Fruit fly (Drosophila melanogaster) whole organism, embryonic: ENCODE data around the gene sa.
A peak's percentile ranks its signal among the peaks of the same experiment; 100 is the strongest.

Source experiments
- Bteb2 ChIP-seq: fragments of 200-800 bp; sonication (Bioruptor generic); optimal IDR thresholded peaks from 2 replicates; lab custom pipeline; 2016; ENCODE audit warnings: missing biosample characterization, missing genetic modification characterization
- CG11504 ChIP-seq: fragments of 200-800 bp; sonication (Bioruptor generic); optimal IDR thresholded peaks from 3 replicates; lab custom pipeline; 2019; ENCODE audit warnings: missing biosample characterization, mild to moderate bottlenecking, missing genetic modification characterization, moderate library complexity
- CG12219 ChIP-seq: fragments of 200-800 bp; sonication (Bioruptor generic); optimal IDR thresholded peaks from 3 replicates; lab custom pipeline; 2018; ENCODE audit warnings: missing biosample characterization, mild to moderate bottlenecking, missing genetic modification characterization
- CG14860 ChIP-seq: fragments of 200-800 bp; sonication (Bioruptor generic); IDR thresholded peaks from 3 replicates; pipeline ENCODE4 v1.3.6; 2022; ENCODE audit warnings: missing biosample characterization, missing genetic modification characterization; ENCODE audit not compliant: partially characterized antibody
- CG15479 ChIP-seq: fragments of 200-800 bp; sonication (Bioruptor generic); optimal IDR thresholded peaks from 3 replicates; lab custom pipeline; 2019; ENCODE audit warnings: missing biosample characterization, mild to moderate bottlenecking, missing genetic modification characterization, moderate library complexity
- CG15514 ChIP-seq: fragments of 200-800 bp; sonication (Bioruptor generic); optimal IDR thresholded peaks from 3 replicates; lab custom pipeline; 2017; ENCODE audit warnings: missing biosample characterization, missing genetic modification characterization, mild to moderate bottlenecking, moderate library complexity, missing genetic modification reagents
- CG16813 ChIP-seq: fragments of 200-800 bp; sonication (Bioruptor generic); IDR thresholded peaks from 3 replicates; pipeline ENCODE4 v1.3.6; 2022; ENCODE audit warnings: missing biosample characterization, missing genetic modification characterization; ENCODE audit not compliant: partially characterized antibody
- CG2202 ChIP-seq: fragments of 200-800 bp; sonication (Bioruptor generic); optimal IDR thresholded peaks from 2 replicates; lab custom pipeline; 2018; ENCODE audit warnings: missing biosample characterization, mild to moderate bottlenecking, missing genetic modification characterization
- CG2678 ChIP-seq: fragments of 200-800 bp; sonication (Bioruptor generic); optimal IDR thresholded peaks from 3 replicates; lab custom pipeline; 2019; ENCODE audit warnings: missing biosample characterization, mild to moderate bottlenecking, missing genetic modification characterization, moderate library complexity
- CG3838 ChIP-seq: fragments of 200-800 bp; sonication (Bioruptor generic); optimal IDR thresholded peaks from 3 replicates; lab custom pipeline; 2016; ENCODE audit warnings: missing biosample characterization, missing genetic modification characterization
- CG6791 ChIP-seq: fragments of 200-800 bp; sonication (Bioruptor generic); IDR thresholded peaks from 3 replicates; pipeline ENCODE4 v1.3.6; 2022; ENCODE audit warnings: missing biosample characterization, missing genetic modification characterization; ENCODE audit not compliant: partially characterized antibody
- CG7357 ChIP-seq: fragments of 200-800 bp; sonication (Bioruptor generic); IDR thresholded peaks from 3 replicates; pipeline ENCODE4 v1.3.6; 2022; ENCODE audit warnings: missing biosample characterization, missing genetic modification characterization
- CG9932 ChIP-seq: fragments of 200-800 bp; sonication (Bioruptor generic); IDR thresholded peaks from 2 replicates; pipeline ENCODE4 v1.3.6; 2022; ENCODE audit warnings: missing biosample characterization, missing genetic modification characterization
- CTCF ChIP-seq: fragments of 200-800 bp; sonication (Bioruptor generic); optimal IDR thresholded peaks from 2 replicates; lab custom pipeline; 2017; ENCODE audit warnings: missing biosample characterization, mild to moderate bottlenecking, missing genetic modification characterization, moderate library complexity
- Dad ChIP-seq: fragments of 200-800 bp; sonication (Bioruptor generic); optimal IDR thresholded peaks from 3 replicates; lab custom pipeline; 2016; ENCODE audit warnings: missing biosample characterization, missing genetic modification characterization
- H2.0 ChIP-seq: fragments of 200-800 bp; sonication (Bioruptor generic); IDR thresholded peaks from 2 replicates; pipeline ENCODE4 v1.3.6; 2022; ENCODE audit warnings: missing biosample characterization, missing genetic modification characterization
- HmgD ChIP-seq: fragments of 200-800 bp; sonication (Bioruptor generic); optimal IDR thresholded peaks from 3 replicates; lab custom pipeline; 2016; ENCODE audit warnings: missing biosample characterization, missing genetic modification characterization
- Lhr ChIP-seq: fragments of 200-800 bp; sonication (Bioruptor generic); optimal IDR thresholded peaks from 3 replicates; lab custom pipeline; 2017; ENCODE audit warnings: mild to moderate bottlenecking, missing biosample characterization, missing genetic modification reagents, missing genetic modification characterization
- MBD-R2 ChIP-seq: fragments of 200-800 bp; sonication (Bioruptor generic); IDR thresholded peaks from 2 replicates; pipeline ENCODE4 v1.3.6; 2022; ENCODE audit warnings: missing biosample characterization, missing genetic modification characterization
- Med ChIP-seq: fragments of 200-800 bp; sonication (Bioruptor generic); peaks from one replicate; lab custom pipeline; 2016; ENCODE audit warnings: missing biosample characterization, missing genetic modification characterization, mild to moderate bottlenecking, inconsistent platforms, moderate library complexity
- Mes4 ChIP-seq: fragments of 200-800 bp; sonication (Bioruptor generic); optimal IDR thresholded peaks from 2 replicates; lab custom pipeline; 2016; ENCODE audit warnings: missing biosample characterization, missing genetic modification characterization
- Nf-YB ChIP-seq: fragments of 200-800 bp; sonication (Bioruptor generic); optimal IDR thresholded peaks from 3 replicates; lab custom pipeline; 2019; ENCODE audit warnings: missing biosample characterization, mild to moderate bottlenecking, missing genetic modification characterization, moderate library complexity
- Optix ChIP-seq: fragments of 200-800 bp; sonication (Bioruptor generic); IDR thresholded peaks from 3 replicates; pipeline ENCODE4 v1.3.6; 2022; ENCODE audit warnings: missing biosample characterization, missing genetic modification characterization
- Pdp1 ChIP-seq, 2 experiments: fragments of 200-800 bp; sonication (Bioruptor generic); optimal IDR thresholded peaks; 3 replicates each; lab custom pipeline; 2016; ENCODE audit warnings: missing biosample characterization in 2 of 2, missing genetic modification characterization in 2 of 2, mild to moderate bottlenecking in 1 of 2, moderate library complexity in 1 of 2
- Ptx1 ChIP-seq: fragments of 200-800 bp; sonication (Bioruptor generic); IDR thresholded peaks from 2 replicates; pipeline ENCODE4 v1.3.6; 2022; ENCODE audit warnings: missing biosample characterization, missing genetic modification characterization
- Ravus ChIP-seq: fragments of 200-800 bp; sonication (Bioruptor generic); IDR thresholded peaks from 2 replicates; pipeline ENCODE4 v1.3.6; 2022; ENCODE audit warnings: missing biosample characterization, missing genetic modification characterization
- Spps ChIP-seq: fragments of 200-800 bp; sonication (Bioruptor generic); optimal IDR thresholded peaks from 2 replicates; lab custom pipeline; 2018; ENCODE audit warnings: missing biosample characterization, mild to moderate bottlenecking, missing genetic modification characterization
- ap ChIP-seq: fragments of 200-800 bp; sonication (Bioruptor generic); IDR thresholded peaks from 2 replicates; pipeline ENCODE4 v1.3.6; 2022; ENCODE audit warnings: missing biosample characterization, missing genetic modification characterization
- ash1 ChIP-seq: fragments of 200-800 bp; sonication (Bioruptor generic); optimal IDR thresholded peaks from 2 replicates; lab custom pipeline; 2018; ENCODE audit warnings: missing biosample characterization, mild to moderate bottlenecking, missing genetic modification characterization
- cad ChIP-seq: fragments of >200 bp; optimal IDR thresholded peaks from 2 replicates; lab custom pipeline; 2017; ENCODE audit warnings: missing biosample characterization, missing genetic modification characterization
- croc ChIP-seq: fragments of 200-800 bp; sonication (Bioruptor generic); conservative IDR thresholded peaks from 3 replicates; pipeline ENCODE4 v1.3.6; 2022; ENCODE audit warnings: missing biosample characterization, missing genetic modification characterization
- dan ChIP-seq: fragments of 200-800 bp; sonication (Bioruptor generic); IDR thresholded peaks from 2 replicates; pipeline ENCODE4 v1.3.6; 2022; ENCODE audit warnings: missing biosample characterization, missing genetic modification characterization
- exex ChIP-seq: fragments of 200-800 bp; sonication (Bioruptor generic); optimal IDR thresholded peaks from 4 replicates; lab custom pipeline; 2018; ENCODE audit warnings: missing biosample characterization, mild to moderate bottlenecking, missing genetic modification characterization, moderate library complexity
- fd3F ChIP-seq: fragments of 200-800 bp; sonication (Bioruptor generic); optimal IDR thresholded peaks from 2 replicates; lab custom pipeline; 2018; ENCODE audit warnings: missing biosample characterization, mild to moderate bottlenecking, missing genetic modification characterization, moderate library complexity
- gro ChIP-seq: fragments of 200-800 bp; sonication (Bioruptor generic); optimal IDR thresholded peaks from 2 replicates; lab custom pipeline; 2016; ENCODE audit warnings: missing biosample characterization, missing genetic modification characterization
- hth ChIP-seq: fragments of >200 bp; optimal IDR thresholded peaks from 2 replicates; lab custom pipeline; 2017; ENCODE audit warnings: inconsistent platforms
- kni ChIP-seq: fragments of 200-800 bp; sonication (Bioruptor generic); optimal IDR thresholded peaks from 3 replicates; lab custom pipeline; 2017; ENCODE audit warnings: mild to moderate bottlenecking, missing biosample characterization, missing genetic modification reagents, missing genetic modification characterization
- knrl ChIP-seq: fragments of 200-800 bp; sonication (Bioruptor generic); IDR thresholded peaks from 3 replicates; pipeline ENCODE4 v1.3.6; 2022; ENCODE audit warnings: missing biosample characterization, missing genetic modification characterization; ENCODE audit not compliant: partially characterized antibody
- lmd ChIP-seq: fragments of 200-800 bp; sonication (Bioruptor generic); IDR thresholded peaks from 2 replicates; pipeline ENCODE4 v1.3.6; 2022; ENCODE audit warnings: missing biosample characterization, missing genetic modification characterization
- lola ChIP-seq, 3 experiments: fragments of >200 bp in 2 of 3; fragments of 200-800 bp in 1 of 3; sonication (Bioruptor generic) in 1 of 3; optimal IDR thresholded peaks; 2 replicates each; lab custom pipeline; 2017 to 2019; ENCODE audit warnings: missing biosample characterization in 3 of 3, missing genetic modification characterization in 3 of 3, mild to moderate bottlenecking in 1 of 3, moderate library complexity in 1 of 3
- onecut ChIP-seq: fragments of 200-800 bp; sonication (Bioruptor generic); IDR thresholded peaks from 2 replicates; pipeline ENCODE4 v1.3.6; 2022; ENCODE audit warnings: missing biosample characterization, missing genetic modification characterization
- repo ChIP-seq: fragments of 200-800 bp; sonication (Bioruptor generic); optimal IDR thresholded peaks from 2 replicates; lab custom pipeline; 2016; ENCODE audit warnings: missing biosample characterization, missing genetic modification characterization
- rib ChIP-seq: fragments of 200-800 bp; sonication (Bioruptor generic); IDR thresholded peaks from 2 replicates; pipeline ENCODE4 v1.3.6; 2022; ENCODE audit warnings: missing biosample characterization, missing genetic modification characterization
- run ChIP-seq: fragments of 200-800 bp; sonication (Bioruptor generic); optimal IDR thresholded peaks from 3 replicates; lab custom pipeline; 2018; ENCODE audit warnings: missing biosample characterization, mild to moderate bottlenecking, missing genetic modification characterization
- ssp ChIP-seq: fragments of 200-800 bp; sonication (Bioruptor generic); IDR thresholded peaks from 2 replicates; pipeline ENCODE4 v1.3.6; 2022; ENCODE audit warnings: missing biosample characterization, missing genetic modification characterization
- tgo ChIP-seq: fragments of 200-800 bp; sonication (Bioruptor generic); IDR thresholded peaks from 3 replicates; pipeline ENCODE4 v1.3.6; 2022; ENCODE audit warnings: missing biosample characterization, missing genetic modification characterization
- tio ChIP-seq: fragments of 200-800 bp; sonication (Bioruptor generic); optimal IDR thresholded peaks from 2 replicates; lab custom pipeline; 2017; ENCODE audit warnings: missing biosample characterization, missing genetic modification characterization, inconsistent platforms
- vvl ChIP-seq: fragments of 200-800 bp; sonication (Bioruptor generic); IDR thresholded peaks from 2 replicates; pipeline ENCODE4 v1.3.6; 2022; ENCODE audit warnings: missing biosample characterization, missing genetic modification characterization
- wor ChIP-seq: fragments of 200-800 bp; sonication (Bioruptor generic); IDR thresholded peaks from 2 replicates; pipeline ENCODE4 v1.3.6; 2022; ENCODE audit warnings: missing biosample characterization, missing genetic modification characterization
- zen ChIP-seq: fragments of 200-800 bp; sonication (Bioruptor generic); optimal IDR thresholded peaks from 3 replicates; lab custom pipeline; 2018; ENCODE audit warnings: missing biosample characterization, mild to moderate bottlenecking, missing genetic modification characterization, moderate library complexity
- zfh1 ChIP-seq: fragments of 200-800 bp; sonication (Bioruptor generic); IDR thresholded peaks from 3 replicates; pipeline ENCODE4 v1.3.6; 2022; ENCODE audit warnings: missing biosample characterization, missing genetic modification characterization

sa gene

dm6 chr3L:21417884-21418536 lies 11.5 kb upstream of the sa start (continued):
- TF ChIP-seq Med (peak; percentile 60), CG15514 (GFP tag; lab: Kevin White, UChicago) (peak; percentile 20), CG15479 (GFP tag; lab: Kevin White, UChicago) (no peak), CG16813 (GFP tag; lab: Robert Waterston, UW) (no peak), Spps (no peak), zen (tag; lab: Kevin White, UChicago) (no peak), gro (no peak), repo (GFP tag; lab: Kevin White, UChicago) (no peak), Mes4 (GFP tag; lab: Kevin White, UChicago) (no peak), CG3838 (no peak), CG11504 (tag; lab: Kevin White, UChicago) (peak; percentile 82), lola (GFP tag; optimal IDR thresholded peaks at IDR 0.05; lab: Kevin White, UChicago) (no peak), CG2678 (tag; lab: Kevin White, UChicago) (peak; percentile 82), CG14860 (no peak), ap (GFP tag; lab: Robert Waterston, UW) (no peak), Bteb2 (no peak), onecut (GFP tag; lab: Robert Waterston, UW) (0 out of 2 replicates have a peak, but pooled peaks have one; percentile 10), CG12219 (no peak), MBD-R2 (GFP tag; lab: Robert Waterston, UW) (no peak), zfh1 (GFP tag; lab: Robert Waterston, UW) (0 out of 3 replicates have a peak, but pooled peaks have one; percentile 16), Ptx1 (GFP tag; lab: Robert Waterston, UW) (peak; percentile 55), knrl (GFP tag; lab: Robert Waterston, UW) (no peak), vvl (GFP tag; lab: Robert Waterston, UW) (no peak), Optix (GFP tag; lab: Robert Waterston, UW) (no peak), CG6791 (GFP tag; lab: Robert Waterston, UW) (no peak), lmd (GFP tag; lab: Robert Waterston, UW) (peak; percentile 51), run (tag; lab: Kevin White, UChicago) (no peak), ash1 (GFP tag; lab: Kevin White, UChicago) (no peak), exex (tag; lab: Kevin White, UChicago) (peak; percentile 16), CTCF (GFP tag; lab: Kevin White, UChicago) (no peak), fd3F (GFP tag; lab: Kevin White, UChicago) (peak; percentile 22), Ravus (GFP tag; lab: Robert Waterston, UW) (no peak), CG7357 (GFP tag; lab: Robert Waterston, UW) (no peak), H2.0 (GFP tag; lab: Robert Waterston, UW) (no peak), dan (GFP tag; lab: Robert Waterston, UW) (no peak), Nf-YB (GFP tag; lab: Kevin White, UChicago) (no peak), Lhr (no peak), CG9932 (GFP tag; lab: Robert Waterston, UW) (no peak; the same call in 1 of the 2 replicates), tio (GFP tag; lab: Kevin White, UChicago) (peak; percentile 41), wor (GFP tag; lab: Robert Waterston, UW) (no peak; the same call in 1 of the 2 replicates), rib (GFP tag; lab: Robert Waterston, UW) (no peak), Dad (no peak), tgo (GFP tag; lab: Robert Waterston, UW) (peak; percentile 52; the same call in 2 of the 3 replicates), kni (GFP tag; lab: Kevin White, UChicago) (peak; percentile 9), hth (no peak), CG2202 (tag; lab: Kevin White, UChicago) (no peak), HmgD (GFP tag; lab: Kevin White, UChicago) (no peak), cad (GFP tag; lab: Kevin White, UChicago) (no peak), croc (GFP tag; lab: Robert Waterston, UW) (no peak; the same call in none of the 3 replicates), ssp (GFP tag; lab: Robert Waterston, UW) (0 out of 2 replicates have a peak, but pooled peaks have one; percentile 24), Pdp1 (GFP tag; optimal IDR thresholded peaks at IDR 0.05; lab: Kevin White, UChicago) (no peak)
